Fruit fly (Drosophila melanogaster): ENCODE data around the gene Pvf2.

DNA sequence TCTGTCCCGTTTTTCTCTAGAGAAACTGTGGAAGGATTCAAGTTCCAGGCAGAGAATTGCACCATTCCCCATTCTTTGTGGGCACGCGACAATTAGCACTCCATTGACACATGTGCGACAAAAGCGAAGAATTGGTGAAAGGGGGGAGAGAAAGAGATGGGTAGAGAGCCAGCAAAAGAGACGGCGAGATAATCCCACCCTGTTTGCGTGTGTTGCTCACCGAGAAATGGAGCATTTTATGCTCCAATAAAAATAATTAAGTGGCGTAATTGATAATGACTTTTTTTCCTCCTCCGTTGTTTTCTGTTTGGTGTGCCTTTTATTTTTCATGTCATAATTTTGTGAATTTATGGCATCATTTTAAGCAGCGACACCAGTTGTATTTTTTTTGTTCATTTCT, 36.6 kb upstream of the Pvf2 start:
- TF ChIP-seq Hr83 (GFP tag; optimal IDR thresholded peaks at IDR 0.05; ENCODE audit: poor library complexity, severe bottlenecking) (no peak), Jra (GFP tag; optimal IDR thresholded peaks at IDR 0.05) (no peak), Myc (optimal IDR thresholded peaks at IDR 0.05) (no peak), dmrt93B (GFP tag; optimal IDR thresholded peaks at IDR 0.05) (no peak), CrebA (GFP tag; optimal IDR thresholded peaks at IDR 0.05; ENCODE audit: borderline replicate concordance) (no peak), N (GFP tag; optimal IDR thresholded peaks at IDR 0.05) (no peak)

Data from whole organism, wandering third instar larva.